Fruit fly (Drosophila melanogaster) whole organism, embryonic: ENCODE results near the gene CG7530.
A peak's percentile ranks its signal among the peaks of the same experiment; 100 is the strongest.

Experiments
- Atf3 ChIP-seq: fragments of 200-800 bp; sonication (Bioruptor generic); optimal IDR thresholded peaks from 3 replicates; lab custom pipeline; 2016; ENCODE audit warnings: missing biosample characterization, missing genetic modification characterization
- BtbVII ChIP-seq: fragments of 200-800 bp; sonication (Bioruptor generic); optimal IDR thresholded peaks from 3 replicates; lab custom pipeline; 2017; ENCODE audit warnings: missing biosample characterization, mild to moderate bottlenecking, missing genetic modification characterization
- C15 ChIP-seq: fragments of 200-800 bp; sonication (Bioruptor generic); IDR thresholded peaks from 3 replicates; pipeline ENCODE4 v1.3.6; 2022; ENCODE audit warnings: missing biosample characterization, missing genetic modification characterization
- CG10366 ChIP-seq: fragments of 200-800 bp; sonication (Bioruptor generic); IDR thresholded peaks from 2 replicates; pipeline ENCODE4 v1.3.6; 2022; ENCODE audit warnings: missing biosample characterization, missing genetic modification characterization
- CG11085 ChIP-seq: fragments of 200-800 bp; sonication (Bioruptor generic); IDR thresholded peaks from 2 replicates; pipeline ENCODE4 v1.3.6; 2022; ENCODE audit warnings: missing biosample characterization, missing genetic modification characterization
- CG11695 ChIP-seq: fragments of 200-800 bp; sonication (Bioruptor generic); IDR thresholded peaks from 3 replicates; pipeline ENCODE4 v1.3.6; 2022; ENCODE audit warnings: missing biosample characterization, missing genetic modification characterization
- CG12104 ChIP-seq: fragments of 200-800 bp; sonication (Bioruptor generic); optimal IDR thresholded peaks from 3 replicates; lab custom pipeline; 2016; ENCODE audit warnings: missing biosample characterization, missing genetic modification characterization
- CG13123 ChIP-seq: fragments of 200-800 bp; sonication (Bioruptor generic); optimal IDR thresholded peaks from 2 replicates; lab custom pipeline; 2016; ENCODE audit warnings: missing biosample characterization, missing genetic modification characterization
- CG15601 ChIP-seq: fragments of 200-800 bp; sonication (Bioruptor generic); optimal IDR thresholded peaks from 3 replicates; lab custom pipeline; 2019; ENCODE audit warnings: missing biosample characterization, mild to moderate bottlenecking, missing genetic modification characterization, moderate library complexity
- CG1602 ChIP-seq: fragments of 200-800 bp; sonication (Bioruptor generic); optimal IDR thresholded peaks from 3 replicates; lab custom pipeline; 2016; ENCODE audit warnings: missing biosample characterization, missing genetic modification characterization
- CG2678 ChIP-seq: fragments of 200-800 bp; sonication (Bioruptor generic); optimal IDR thresholded peaks from 3 replicates; lab custom pipeline; 2019; ENCODE audit warnings: missing biosample characterization, mild to moderate bottlenecking, missing genetic modification characterization, moderate library complexity
- CG2712 ChIP-seq: fragments of 200-800 bp; optimal IDR thresholded peaks from 3 replicates; lab custom pipeline; 2019; ENCODE audit warnings: missing biosample characterization, mild to moderate bottlenecking, missing genetic modification characterization, moderate library complexity
- CG4820 ChIP-seq: fragments of 200-800 bp; sonication (Bioruptor generic); optimal IDR thresholded peaks from 3 replicates; lab custom pipeline; 2016; ENCODE audit warnings: missing biosample characterization, missing genetic modification characterization
- CG5953 ChIP-seq: fragments of 200-800 bp; sonication (Bioruptor generic); IDR thresholded peaks from 2 replicates; pipeline ENCODE4 v1.3.6; 2022; ENCODE audit warnings: missing biosample characterization, missing genetic modification characterization
- CG6175 ChIP-seq: fragments of 200-800 bp; sonication (Bioruptor generic); IDR thresholded peaks from 3 replicates; pipeline ENCODE4 v1.3.6; 2022; ENCODE audit warnings: missing biosample characterization, missing genetic modification characterization
- CG8388 ChIP-seq: fragments of 200-800 bp; sonication (Bioruptor generic); optimal IDR thresholded peaks from 2 replicates; lab custom pipeline; 2019; ENCODE audit warnings: missing biosample characterization, mild to moderate bottlenecking, missing genetic modification characterization, moderate library complexity
- CG8924 ChIP-seq: fragments of 200-800 bp; optimal IDR thresholded peaks from 3 replicates; lab custom pipeline; 2019; ENCODE audit warnings: missing biosample characterization, mild to moderate bottlenecking, missing genetic modification characterization, moderate library complexity
- Elba2 ChIP-seq: fragments of 200-800 bp; sonication (Bioruptor generic); optimal IDR thresholded peaks from 3 replicates; lab custom pipeline; 2016; ENCODE audit warnings: missing biosample characterization, missing genetic modification characterization
- GATAe ChIP-seq: fragments of 200-800 bp; sonication (Bioruptor generic); conservative IDR thresholded peaks from 2 replicates; pipeline ENCODE4 v1.3.6; 2022; ENCODE audit warnings: missing biosample characterization, missing genetic modification characterization
- Hr3 ChIP-seq: fragments of 200-800 bp; sonication (Bioruptor generic); optimal IDR thresholded peaks from 3 replicates; lab custom pipeline; 2016; ENCODE audit warnings: missing biosample characterization, missing genetic modification characterization
- Hr78 ChIP-seq, 2 experiments: fragments of 200-800 bp in 1 of 2; fragments of >200 bp in 1 of 2; sonication (Bioruptor generic) in 1 of 2; optimal IDR thresholded peaks; 2 replicates each; lab custom pipeline; 2017 to 2019; ENCODE audit warnings: missing biosample characterization in 2 of 2, missing genetic modification characterization in 2 of 2, mild to moderate bottlenecking in 1 of 2, moderate library complexity in 1 of 2
- Kr ChIP-seq: fragments of 200-800 bp; sonication (Bioruptor generic); optimal IDR thresholded peaks from 2 replicates; lab custom pipeline; 2017; ENCODE audit warnings: missing biosample characterization, mild to moderate bottlenecking, missing genetic modification characterization
- Mad ChIP-seq: fragments of 200-800 bp; sonication (Bioruptor generic); optimal IDR thresholded peaks from 2 replicates; lab custom pipeline; 2016; ENCODE audit warnings: missing biosample characterization, missing genetic modification characterization
- Med ChIP-seq: fragments of 200-800 bp; sonication (Bioruptor generic); peaks from one replicate; lab custom pipeline; 2016; ENCODE audit warnings: missing biosample characterization, missing genetic modification characterization, mild to moderate bottlenecking, inconsistent platforms, moderate library complexity
- Meics ChIP-seq: fragments of 200-800 bp; sonication (Bioruptor generic); optimal IDR thresholded peaks from 2 replicates; lab custom pipeline; 2017; ENCODE audit warnings: missing biosample characterization, mild to moderate bottlenecking, missing genetic modification characterization
- NC2α ChIP-seq: fragments of 200-800 bp; sonication (Bioruptor generic); optimal IDR thresholded peaks from 2 replicates; lab custom pipeline; 2016; ENCODE audit warnings: missing biosample characterization, missing genetic modification characterization
- NK7.1 ChIP-seq: fragments of 200-800 bp; sonication (Bioruptor generic); optimal IDR thresholded peaks from 3 replicates; lab custom pipeline; 2016; ENCODE audit warnings: missing biosample characterization, missing genetic modification characterization
- Ssrp ChIP-seq: fragments of 200-800 bp; sonication (Bioruptor generic); optimal IDR thresholded peaks from 2 replicates; lab custom pipeline; 2018; ENCODE audit warnings: missing biosample characterization, mild to moderate bottlenecking, missing genetic modification characterization, moderate library complexity
- al ChIP-seq: fragments of 200-800 bp; sonication (Bioruptor generic); IDR thresholded peaks from 2 replicates; pipeline ENCODE4 v1.3.6; 2022; ENCODE audit warnings: missing biosample characterization, missing genetic modification characterization
- amos ChIP-seq: fragments of 200-800 bp; sonication (Bioruptor generic); IDR thresholded peaks from 2 replicates; pipeline ENCODE4 v1.3.6; 2022; ENCODE audit warnings: missing biosample characterization, missing genetic modification characterization; ENCODE audit not compliant: partially characterized antibody
- dati ChIP-seq: fragments of 200-800 bp; sonication (Bioruptor generic); IDR thresholded peaks from 2 replicates; pipeline ENCODE4 v1.3.6; 2022; ENCODE audit warnings: missing biosample characterization, missing genetic modification characterization
- exex ChIP-seq: fragments of 200-800 bp; sonication (Bioruptor generic); optimal IDR thresholded peaks from 4 replicates; lab custom pipeline; 2018; ENCODE audit warnings: missing biosample characterization, mild to moderate bottlenecking, missing genetic modification characterization, moderate library complexity
- gce ChIP-seq: fragments of 200-800 bp; sonication (Bioruptor generic); IDR thresholded peaks from 3 replicates; pipeline ENCODE4 v1.3.6; 2022; ENCODE audit warnings: missing biosample characterization, missing genetic modification characterization
- gcm2 ChIP-seq: fragments of 200-800 bp; sonication (Bioruptor generic); optimal IDR thresholded peaks from 2 replicates; lab custom pipeline; 2016; ENCODE audit warnings: missing biosample characterization, missing genetic modification characterization
- insv ChIP-seq, 2 experiments: fragments of 200-800 bp; sonication (Bioruptor generic); optimal IDR thresholded peaks; 3 replicates each; lab custom pipeline; 2016 to 2018; ENCODE audit warnings: missing biosample characterization in 2 of 2, missing genetic modification characterization in 2 of 2
- jigr1 ChIP-seq: fragments of 200-800 bp; sonication (Bioruptor generic); IDR thresholded peaks from 3 replicates; pipeline ENCODE4 v1.3.6; 2022; ENCODE audit warnings: missing biosample characterization, missing genetic modification characterization
- oc ChIP-seq: fragments of 200-800 bp; sonication (Bioruptor generic); optimal IDR thresholded peaks from 2 replicates; lab custom pipeline; 2018; ENCODE audit warnings: missing biosample characterization, mild to moderate bottlenecking, missing genetic modification characterization, moderate library complexity
- onecut ChIP-seq: fragments of 200-800 bp; sonication (Bioruptor generic); IDR thresholded peaks from 2 replicates; pipeline ENCODE4 v1.3.6; 2022; ENCODE audit warnings: missing biosample characterization, missing genetic modification characterization
- pan ChIP-seq, 4 experiments: fragments of >200 bp in 3 of 4; fragments of 200-800 bp in 1 of 4; sonication (Bioruptor generic) in 1 of 4; optimal IDR thresholded peaks in 3 of 4; IDR thresholded peaks in 1 of 4; 2 replicates each; pipeline versions ENCODE4 v1.3.6 to Lab custom; 2017 to 2022; ENCODE audit warnings: missing biosample characterization in 2 of 4, missing genetic modification characterization in 2 of 4, mixed read lengths in 1 of 4
- sc ChIP-seq, 3 experiments: fragments of >200 bp in 2 of 3; fragments of 200-800 bp in 1 of 3; sonication (Bioruptor generic) in 1 of 3; optimal IDR thresholded peaks; 2 replicates in 2 of 3; 3 replicates in 1 of 3; lab custom pipeline; 2017; ENCODE audit warnings: mild to moderate bottlenecking in 1 of 3, missing biosample characterization in 1 of 3, missing genetic modification characterization in 1 of 3, missing genetic modification reagents in 1 of 3
- sens ChIP-seq: fragments of 200-800 bp; sonication (Bioruptor generic); peaks from one replicate; lab custom pipeline; 2016; ENCODE audit warnings: missing biosample characterization, missing genetic modification characterization
- seq ChIP-seq: fragments of 200-800 bp; sonication (Bioruptor generic); IDR thresholded peaks from 2 replicates; pipeline ENCODE4 v1.3.6; 2022; ENCODE audit warnings: missing biosample characterization, missing genetic modification characterization
- shn ChIP-seq: fragments of 200-800 bp; sonication (Bioruptor generic); optimal IDR thresholded peaks from 3 replicates; lab custom pipeline; 2016; ENCODE audit warnings: missing biosample characterization, missing genetic modification characterization
- sna ChIP-seq: fragments of 200-800 bp; sonication (Bioruptor generic); IDR thresholded peaks from 2 replicates; pipeline ENCODE4 v1.3.6; 2022; ENCODE audit warnings: missing biosample characterization, missing genetic modification characterization; ENCODE audit not compliant: partially characterized antibody
- so ChIP-seq: fragments of 200-800 bp; sonication (Bioruptor generic); IDR thresholded peaks from 3 replicates; pipeline ENCODE4 v1.3.6; 2022; ENCODE audit warnings: missing biosample characterization, missing genetic modification characterization
- stwl ChIP-seq: fragments of 200-800 bp; sonication (Bioruptor generic); optimal IDR thresholded peaks from 3 replicates; lab custom pipeline; 2018; ENCODE audit warnings: missing biosample characterization, mild to moderate bottlenecking, missing genetic modification characterization, moderate library complexity
- tio ChIP-seq: fragments of 200-800 bp; sonication (Bioruptor generic); optimal IDR thresholded peaks from 2 replicates; lab custom pipeline; 2017; ENCODE audit warnings: missing biosample characterization, missing genetic modification characterization, inconsistent platforms
- toy ChIP-seq: fragments of 200-800 bp; sonication (Bioruptor generic); IDR thresholded peaks from 2 replicates; pipeline ENCODE4 v1.3.6; 2022; ENCODE audit warnings: missing biosample characterization, missing genetic modification characterization
- vfl ChIP-seq: fragments of 200-800 bp; sonication (Bioruptor generic); optimal IDR thresholded peaks from 2 replicates; lab custom pipeline; 2016; ENCODE audit warnings: missing biosample characterization, missing genetic modification characterization
- wor ChIP-seq: fragments of 200-800 bp; sonication (Bioruptor generic); IDR thresholded peaks from 2 replicates; pipeline ENCODE4 v1.3.6; 2022; ENCODE audit warnings: missing biosample characterization, missing genetic modification characterization
- zfh2 ChIP-seq: fragments of 200-800 bp; sonication (Bioruptor generic); optimal IDR thresholded peaks from 2 replicates; lab custom pipeline; 2016; ENCODE audit warnings: missing biosample characterization, missing genetic modification characterization

Gene CG7530

dm6 chr3R:14742928-14743327, 11.6 kb upstream of the CG7530 start (continued):
- TF ChIP-seq so (GFP tag; lab: Robert Waterston, UW): no peak
- no peak for TF ChIP-seq jigr1 (GFP tag; lab: Robert Waterston, UW)
- peak; percentile 21 for TF ChIP-seq tio (GFP tag; lab: Kevin White, UChicago)
- TF ChIP-seq Kr (GFP tag; lab: Kevin White, UChicago): no peak
- TF ChIP-seq Ssrp (tag; lab: Kevin White, UChicago): peak; percentile 44
- no peak for TF ChIP-seq exex (tag; lab: Kevin White, UChicago)
- TF ChIP-seq dati (GFP tag; lab: Robert Waterston, UW): 0 out of 2 replicates have a peak, but pooled peaks have one; percentile 32
- TF ChIP-seq Hr3 (GFP tag; lab: Kevin White, UChicago): no peak
- TF ChIP-seq CG2712 (tag; lab: Kevin White, UChicago): peak; percentile 76
- TF ChIP-seq CG13123: no peak
- no peak for TF ChIP-seq al
- TF ChIP-seq CG11695: 0 out of 3 replicates have a peak, but pooled peaks have one; percentile 34
- TF ChIP-seq gce (GFP tag; lab: Robert Waterston, UW): peak; percentile 81
- peak; percentile 55; the same call in 1 of the 2 replicates for TF ChIP-seq CG10366 (GFP tag; lab: Robert Waterston, UW)
- TF ChIP-seq Mad (GFP tag; lab: Kevin White, UChicago): no peak
- TF ChIP-seq toy (GFP tag; lab: Robert Waterston, UW): no peak
- TF ChIP-seq CG8924 (tag; lab: Kevin White, UChicago): peak; percentile 22
- no peak for TF ChIP-seq pan (optimal IDR thresholded peaks at IDR 0.05; lab: Kevin White, UChicago)
- peak in 1 of 2 experiments; percentile 59 for TF ChIP-seq pan (GFP tag; optimal IDR thresholded peaks at IDR 0.05 in 1 of 2, IDR thresholded peaks at IDR 0.05 in 1 of 2)
- no peak for TF ChIP-seq stwl (tag; lab: Kevin White, UChicago)
- no peak for TF ChIP-seq CG6175 (GFP tag; lab: Robert Waterston, UW)
- peak; percentile 29 for TF ChIP-seq CG1602 (GFP tag; lab: Kevin White, UChicago)
- no peak for TF ChIP-seq CG12104 (GFP tag; lab: Kevin White, UChicago)
- TF ChIP-seq sc (optimal IDR thresholded peaks at IDR 0.05; lab: Kevin White, UChicago): no peak
- peak; percentile 45 for TF ChIP-seq sc (GFP tag; optimal IDR thresholded peaks at IDR 0.05; lab: Kevin White, UChicago)
- TF ChIP-seq CG15601 (tag; lab: Kevin White, UChicago): peak; percentile 40
- peak; percentile 95 for TF ChIP-seq sens (GFP tag; lab: Kevin White, UChicago)
- no peak for TF ChIP-seq NC2α (GFP tag; lab: Kevin White, UChicago)
- TF ChIP-seq CG2678 (tag; lab: Kevin White, UChicago): peak; percentile 63
- no peak for TF ChIP-seq BtbVII (GFP tag; lab: Kevin White, UChicago)
- TF ChIP-seq GATAe (GFP tag; lab: Robert Waterston, UW): no peak
- no peak for TF ChIP-seq Elba2
- TF ChIP-seq CG5953 (GFP tag; lab: Robert Waterston, UW): no peak
- no peak for TF ChIP-seq amos (GFP tag; lab: Robert Waterston, UW)
- TF ChIP-seq CG11085 (GFP tag; lab: Robert Waterston, UW): no peak
- peak; percentile 63 for TF ChIP-seq CG8388 (GFP tag; lab: Kevin White, UChicago)
- TF ChIP-seq zfh2 (GFP tag; lab: Kevin White, UChicago): no peak
- TF ChIP-seq seq: 0 out of 2 replicates have a peak, but pooled peaks have one; percentile 11
- no peak for TF ChIP-seq NK7.1 (GFP tag; lab: Kevin White, UChicago)
- TF ChIP-seq shn (GFP tag; lab: Kevin White, UChicago): no peak
- no peak for TF ChIP-seq sna (GFP tag; lab: Robert Waterston, UW)
- peak; percentile 77 for TF ChIP-seq Med
- no peak for TF ChIP-seq vfl (GFP tag; lab: Kevin White, UChicago)
- TF ChIP-seq insv (GFP tag; optimal IDR thresholded peaks at IDR 0.05; lab: Kevin White, UChicago): no peak
- TF ChIP-seq CG4820: peak; percentile 54
- peak; percentile 50 for TF ChIP-seq oc
- peak in 1 of 2 experiments; percentile 21 for TF ChIP-seq Hr78 (GFP tag; optimal IDR thresholded peaks at IDR 0.05; lab: Kevin White, UChicago)
- peak; percentile 3 for TF ChIP-seq Meics
- no peak for TF ChIP-seq C15 (GFP tag; lab: Robert Waterston, UW)
- no peak for TF ChIP-seq gcm2 (GFP tag; lab: Kevin White, UChicago)
- TF ChIP-seq onecut (GFP tag; lab: Robert Waterston, UW): peak; percentile 60
- TF ChIP-seq wor (GFP tag; lab: Robert Waterston, UW): peak; percentile 47
- TF ChIP-seq Atf3 (GFP tag; lab: Kevin White, UChicago): no peak
